Worm (Caenorhabditis elegans): ENCODE results near the gene mrp-7.

Gene mrp-7

ce11 chrV:19667716-19668115, 6.9 kb upstream of the mrp-7 start:
- TF ChIP-seq pag-3 (tag; optimal IDR thresholded peaks at IDR 0.05; ENCODE audit: borderline replicate concordance, insufficient read depth): no peak
- TF ChIP-seq egl-27 (tag; optimal IDR thresholded peaks at IDR 0.05): no peak
- no peak for TF ChIP-seq jun-1 (tag; optimal IDR thresholded peaks at IDR 0.05)
- no peak for TF ChIP-seq hlh-17 (GFP tag; optimal IDR thresholded peaks at IDR 0.05; ENCODE audit: borderline replicate concordance)
- no peak for TF ChIP-seq sox-4 (tag; optimal IDR thresholded peaks at IDR 0.05)
- no peak for TF ChIP-seq nhr-71 (tag; optimal IDR thresholded peaks at IDR 0.05)
- TF ChIP-seq ces-1 (GFP tag; optimal IDR thresholded peaks at IDR 0.05): no peak
- no peak for TF ChIP-seq tlp-1 (tag; optimal IDR thresholded peaks at IDR 0.05)
- TF ChIP-seq lir-3 (tag; optimal IDR thresholded peaks at IDR 0.05; ENCODE audit: poor library complexity): no peak
- no peak for TF ChIP-seq alr-1 (tag; optimal IDR thresholded peaks at IDR 0.05; ENCODE audit: borderline replicate concordance)
- TF ChIP-seq vab-15 (tag; optimal IDR thresholded peaks at IDR 0.05): no peak
- no peak for TF ChIP-seq C04F5.9 (tag; optimal IDR thresholded peaks at IDR 0.05)

DNA sequence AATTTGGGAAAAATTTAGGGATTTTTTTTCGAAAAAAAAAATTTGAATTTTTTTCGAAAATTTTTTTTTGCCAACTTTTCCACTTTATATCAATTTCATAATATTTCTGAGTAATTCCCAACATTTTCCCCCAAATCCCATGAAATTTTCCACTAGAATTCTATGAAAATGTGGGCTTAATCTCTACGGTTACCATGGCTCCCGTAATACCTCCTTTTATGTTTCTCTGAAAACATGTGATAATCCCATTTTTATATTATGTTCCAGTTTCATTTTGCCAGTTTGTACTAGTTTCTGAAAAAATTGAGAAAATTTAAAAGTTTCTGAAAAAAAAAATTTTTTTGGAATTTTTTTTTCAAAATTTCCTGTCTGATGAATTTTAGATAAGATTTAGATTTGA, 6.4 kb upstream of the mrp-7 start:
- TF ChIP-seq pax-3 (tag; optimal IDR thresholded peaks at IDR 0.05): peak; percentile 5
- no peak for TF ChIP-seq egl-13 (tag; optimal IDR thresholded peaks at IDR 0.05)
- TF ChIP-seq nhr-47 (tag; optimal IDR thresholded peaks at IDR 0.05): peak; percentile 44
- no peak for TF ChIP-seq ets-5 (GFP tag; IDR thresholded peaks at IDR 0.05)
- TF ChIP-seq nhr-71 (tag; optimal IDR thresholded peaks at IDR 0.05): peak; percentile 63
- peak; percentile 91 for TF ChIP-seq fkh-8 (tag; optimal IDR thresholded peaks at IDR 0.05)
- peak; percentile 47 for TF ChIP-seq dsc-1 (tag; optimal IDR thresholded peaks at IDR 0.05)

DNA sequence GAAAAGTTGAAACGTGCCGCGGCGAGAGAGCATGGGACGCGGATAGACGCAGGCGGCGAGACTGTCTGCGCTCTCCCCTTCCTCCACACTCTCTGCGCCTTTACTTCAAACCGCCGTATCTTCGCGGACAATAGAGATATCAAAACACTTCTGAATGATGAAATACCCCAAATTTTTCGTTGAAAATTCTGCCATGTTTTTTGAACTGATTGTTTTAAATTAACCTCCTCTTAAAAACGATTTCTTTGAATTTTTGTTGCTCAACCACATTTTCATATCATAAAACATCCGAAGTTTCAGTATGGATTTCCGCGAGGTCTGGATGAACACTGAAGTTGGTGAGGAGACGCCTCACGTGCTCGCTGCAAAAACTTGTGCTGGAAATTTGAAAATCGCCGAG, 4.7 kb upstream of the mrp-7 start, which contains the start of gene Y43F8C.11:
Gene Y43F8C.11 (plus strand): TSS at position 301 of the 400 bp plus-strand sequence.
- TF ChIP-seq pax-3 (tag; optimal IDR thresholded peaks at IDR 0.05) (no peak), xbp-1 (tag; optimal IDR thresholded peaks at IDR 0.05) (no peak), nhr-47 (tag; optimal IDR thresholded peaks at IDR 0.05) (no peak)

- no peak for TF ChIP-seq zag-1 (tag; optimal IDR thresholded peaks at IDR 0.05)
- no peak for TF ChIP-seq lin-14 (GFP tag; optimal IDR thresholded peaks at IDR 0.05)
- no peak for TF ChIP-seq nhr-20 (tag; optimal IDR thresholded peaks at IDR 0.05)
- TF ChIP-seq aha-1 (tag; optimal IDR thresholded peaks at IDR 0.05): no peak
- TF ChIP-seq dsc-1 (tag; optimal IDR thresholded peaks at IDR 0.05): no peak
- no peak for TF ChIP-seq alr-1 (tag; optimal IDR thresholded peaks at IDR 0.05; ENCODE audit: borderline replicate concordance)
- TF ChIP-seq isw-1 (GFP tag; IDR thresholded peaks at IDR 0.05): no peak
- TF ChIP-seq mep-1 (tag; optimal IDR thresholded peaks at IDR 0.05): no peak
- TF ChIP-seq snpc-4 (tag; optimal IDR thresholded peaks at IDR 0.05): no peak
- TF ChIP-seq skn-1 (tag; optimal IDR thresholded peaks at IDR 0.05): no peak
- no peak for TF ChIP-seq fkh-10 (GFP tag; optimal IDR thresholded peaks at IDR 0.05)
- no peak for TF ChIP-seq swsn-7 (tag; optimal IDR thresholded peaks at IDR 0.05)
- TF ChIP-seq elt-2 (tag; optimal IDR thresholded peaks at IDR 0.05): no peak
These were observed 3.8 kb upstream of the mrp-7 start for ce11 chrV:19670866-19671265.

DNA sequence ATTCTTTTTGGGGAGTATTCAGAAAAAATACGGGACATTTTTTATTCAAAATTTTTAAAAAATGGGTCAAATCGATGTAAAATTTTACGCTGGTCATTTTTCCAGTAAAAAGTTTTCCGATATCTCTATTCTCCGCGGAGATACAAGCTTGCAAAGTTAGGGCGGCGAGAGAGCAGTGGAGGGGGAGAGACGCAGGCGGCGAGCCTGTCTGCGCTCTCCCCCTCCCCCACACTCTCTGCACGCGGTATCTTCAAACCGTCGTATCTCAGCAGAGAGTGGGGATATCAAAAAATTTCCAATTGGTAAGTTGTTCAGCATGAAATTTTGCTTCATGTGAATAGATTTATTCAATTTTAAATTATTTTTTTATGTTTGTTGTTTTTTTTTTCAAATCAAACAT, 2.8 kb upstream of the mrp-7 start:
- TF ChIP-seq snpc-4 (tag; optimal IDR thresholded peaks at IDR 0.05) (no peak), fos-1 (tag; optimal IDR thresholded peaks at IDR 0.05) (no peak), Y116A8C.19 (tag; optimal IDR thresholded peaks at IDR 0.05; ENCODE audit: borderline replicate concordance) (no peak), pag-3 (tag; optimal IDR thresholded peaks at IDR 0.05; ENCODE audit: borderline replicate concordance, insufficient read depth) (no peak), ztf-11 (tag; optimal IDR thresholded peaks at IDR 0.05) (no peak)
